Worm (Caenorhabditis elegans): ENCODE data around the gene Y71H2AR.2.

Gene Y71H2AR.2

ce11 chrIII:2834363-2834762 is 6.4 kb downstream of the Y71H2AR.2 start, which contains the start of gene txdc-17:
Gene txdc-17 (plus strand): TSS chrIII:2834663.
- TF ChIP-seq nhr-76 (tag; optimal IDR thresholded peaks at IDR 0.05) (no peak), bed-3 (GFP tag; optimal IDR thresholded peaks at IDR 0.05) (no peak), ztf-11 (tag; optimal IDR thresholded peaks at IDR 0.05) (no peak), ham-2 (GFP tag; optimal IDR thresholded peaks at IDR 0.05) (no peak), nhr-2 (tag; optimal IDR thresholded peaks at IDR 0.05) (no peak), ceh-83 (GFP tag; optimal IDR thresholded peaks at IDR 0.05) (no peak), nhr-237 (tag; optimal IDR thresholded peaks at IDR 0.05) (no peak), mep-1 (tag; optimal IDR thresholded peaks at IDR 0.05) (no peak), drap-1 (GFP tag; optimal IDR thresholded peaks at IDR 0.05) (no peak)

ce11 chrIII:2832483-2832882 is 8.2 kb downstream of the Y71H2AR.2 start, which contains the start of gene Y71H2AM.29:
Gene Y71H2AM.29 (plus strand): TSS chrIII:2832783.
- TF ChIP-seq mab-5 (tag; optimal IDR thresholded peaks at IDR 0.05) = no peak
- no peak for TF ChIP-seq lsy-2 (tag; optimal IDR thresholded peaks at IDR 0.05)
- no peak for TF ChIP-seq mls-2 (tag; optimal IDR thresholded peaks at IDR 0.05)
- no peak for TF ChIP-seq unc-120 (tag; optimal IDR thresholded peaks at IDR 0.05; ENCODE audit: poor library complexity, severe bottlenecking)
- no peak for TF ChIP-seq mep-1 (tag; optimal IDR thresholded peaks at IDR 0.05)
- no peak for TF ChIP-seq ztf-11 (tag; optimal IDR thresholded peaks at IDR 0.05)
- TF ChIP-seq sptf-1 (tag; optimal IDR thresholded peaks at IDR 0.05) = no peak
- no peak for TF ChIP-seq sem-2 (GFP tag; optimal IDR thresholded peaks at IDR 0.05)
- no peak for TF ChIP-seq lin-13 (tag; optimal IDR thresholded peaks at IDR 0.05)
- no peak for TF ChIP-seq zip-8 (tag; optimal IDR thresholded peaks at IDR 0.05)
- no peak for TF ChIP-seq elt-1 (tag; optimal IDR thresholded peaks at IDR 0.05; ENCODE audit: borderline replicate concordance, insufficient read depth)

ce11 chrIII:2826770-2827169 is 14.0 kb downstream of the Y71H2AR.2 start, which contains the start of gene Y71H2AM.1:
Gene Y71H2AM.1 (plus strand): TSS chrIII:2827070.
- TF ChIP-seq cnd-1 (tag; optimal IDR thresholded peaks at IDR 0.05) (no peak), M03D4.4 (tag; optimal IDR thresholded peaks at IDR 0.05) (no peak), unc-39 (tag; optimal IDR thresholded peaks at IDR 0.05) (no peak), sem-2 (GFP tag; optimal IDR thresholded peaks at IDR 0.05) (no peak), sptf-1 (tag; optimal IDR thresholded peaks at IDR 0.05) (no peak), flh-1 (GFP tag; optimal IDR thresholded peaks at IDR 0.05) (no peak), nhr-76 (tag; optimal IDR thresholded peaks at IDR 0.05) (no peak), nhr-237 (tag; optimal IDR thresholded peaks at IDR 0.05) (no peak), mab-5 (tag; optimal IDR thresholded peaks at IDR 0.05) (no peak), mls-2 (tag; optimal IDR thresholded peaks at IDR 0.05) (no peak)

- TF ChIP-seq blmp-1 (tag; optimal IDR thresholded peaks at IDR 0.05) = no peak
- TF ChIP-seq zip-8 (tag; optimal IDR thresholded peaks at IDR 0.05) = no peak
- TF ChIP-seq lin-32 (GFP tag; optimal IDR thresholded peaks at IDR 0.05) = no peak
These were observed 21.7 kb downstream of the Y71H2AR.2 start, which contains the start of gene pipp-4P for ce11 chrIII:2818980-2819379. Gene pipp-4P (plus strand): TSS chrIII:2819280.

DNA sequence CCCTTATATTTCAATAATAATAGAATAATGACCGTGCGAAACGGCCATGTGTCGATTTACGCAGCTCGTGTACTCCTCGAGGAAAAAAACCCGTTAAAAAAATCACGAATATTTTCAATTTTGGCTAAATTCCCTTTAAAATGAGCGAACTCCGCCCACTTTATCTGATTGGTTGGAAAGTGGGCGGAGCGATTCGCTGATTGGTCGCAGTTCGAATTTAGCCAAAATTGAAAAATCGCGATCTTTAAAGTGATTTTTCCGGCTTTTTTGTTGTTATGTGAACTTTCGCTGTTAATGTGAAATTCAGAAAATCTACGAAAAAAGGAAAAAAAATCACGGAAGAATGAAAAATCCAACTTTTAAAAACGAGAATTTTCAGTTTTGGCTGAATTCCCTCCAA is 22.9 kb downstream of the Y71H2AR.2 start:
- TF ChIP-seq elt-3 (tag; optimal IDR thresholded peaks at IDR 0.05) = no peak
- TF ChIP-seq sem-2 (GFP tag; optimal IDR thresholded peaks at IDR 0.05) = no peak
- TF ChIP-seq lin-32 (GFP tag; optimal IDR thresholded peaks at IDR 0.05) = no peak
- TF ChIP-seq zip-8 (tag; optimal IDR thresholded peaks at IDR 0.05) = no peak
- TF ChIP-seq ztf-11 (tag; optimal IDR thresholded peaks at IDR 0.05) = no peak
- no peak for TF ChIP-seq lin-13 (tag; optimal IDR thresholded peaks at IDR 0.05)
- no peak for TF ChIP-seq unc-39 (tag; optimal IDR thresholded peaks at IDR 0.05)
- no peak for TF ChIP-seq blmp-1 (tag; optimal IDR thresholded peaks at IDR 0.05)
- TF ChIP-seq drap-1 (GFP tag; optimal IDR thresholded peaks at IDR 0.05) = no peak
- TF ChIP-seq snpc-4 (tag; optimal IDR thresholded peaks at IDR 0.05) = no peak
- no peak for TF ChIP-seq mab-5 (tag; optimal IDR thresholded peaks at IDR 0.05)
- TF ChIP-seq nhr-2 (tag; optimal IDR thresholded peaks at IDR 0.05) = no peak

DNA sequence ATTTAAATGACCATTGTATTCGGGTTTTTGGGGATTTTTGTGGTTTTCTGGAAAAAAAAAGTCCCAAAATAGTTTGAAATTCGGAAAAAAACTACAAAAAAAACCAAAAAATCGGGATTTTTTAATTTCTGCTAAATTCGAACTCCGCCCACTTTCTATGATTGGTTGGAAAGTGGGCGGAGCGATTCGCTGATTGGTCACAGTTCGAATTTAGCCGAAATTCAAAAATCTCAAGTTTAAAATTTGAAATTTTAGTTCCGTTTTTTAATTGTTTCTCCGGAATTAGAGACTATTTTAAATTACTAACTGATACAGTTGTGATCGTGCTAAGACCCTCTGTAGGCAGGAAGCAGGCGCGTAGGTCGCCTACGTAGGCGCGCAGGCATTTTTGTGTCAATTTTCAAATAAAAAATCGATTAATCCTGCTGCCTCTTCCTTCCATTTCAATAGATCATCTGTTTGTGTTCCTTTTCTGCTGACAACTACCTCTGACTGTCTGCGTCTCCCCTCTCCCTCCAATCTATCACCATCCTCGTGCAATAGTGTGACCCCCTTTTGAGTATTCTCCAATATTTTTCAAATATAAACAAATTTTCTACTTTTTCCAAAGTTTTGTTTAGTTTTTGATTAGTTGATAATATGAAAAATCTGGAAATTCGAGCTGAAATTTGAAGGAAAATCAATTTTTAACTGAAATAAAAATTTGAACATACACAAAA is 24.4 kb downstream of the Y71H2AR.2 start:
- TF ChIP-seq lsy-2 (tag; optimal IDR thresholded peaks at IDR 0.05) = no peak
- TF ChIP-seq ham-2 (GFP tag; optimal IDR thresholded peaks at IDR 0.05) = no peak
- TF ChIP-seq lin-32 (GFP tag; optimal IDR thresholded peaks at IDR 0.05) = no peak
- TF ChIP-seq hlh-1 (tag; optimal IDR thresholded peaks at IDR 0.05) = no peak
- TF ChIP-seq sem-2 (GFP tag; optimal IDR thresholded peaks at IDR 0.05) = no peak
- no peak for TF ChIP-seq cnd-1 (tag; optimal IDR thresholded peaks at IDR 0.05)
- TF ChIP-seq flh-1 (GFP tag; optimal IDR thresholded peaks at IDR 0.05) = no peak
- no peak for TF ChIP-seq bed-3 (GFP tag; optimal IDR thresholded peaks at IDR 0.05)
- TF ChIP-seq mls-2 (tag; optimal IDR thresholded peaks at IDR 0.05) = no peak
- no peak for TF ChIP-seq nhr-28 (tag; optimal IDR thresholded peaks at IDR 0.05)
- TF ChIP-seq unc-62 (GFP tag; optimal IDR thresholded peaks at IDR 0.05) = no peak
- no peak for TF ChIP-seq drap-1 (GFP tag; optimal IDR thresholded peaks at IDR 0.05)
- no peak for TF ChIP-seq sptf-1 (tag; optimal IDR thresholded peaks at IDR 0.05)

All from whole organism, mixed stage, embryonic.